Fruit fly (Drosophila melanogaster): ENCODE results near the gene CG7884.

dm6 chrX:19238613-19239012 is 18.2 kb downstream of the CG7884 start:
- TF ChIP-seq CG9139 (GFP tag; optimal IDR thresholded peaks at IDR 0.05) (no peak), Gug (GFP tag; IDR thresholded peaks at IDR 0.05) (no peak), pdm3 (GFP tag; optimal IDR thresholded peaks at IDR 0.05) (no peak), Hr39 (GFP tag; optimal IDR thresholded peaks at IDR 0.05) (no peak), CG15336 (GFP tag; IDR thresholded peaks at IDR 0.05) (no peak), CG4318 (GFP tag; optimal IDR thresholded peaks at IDR 0.05) (no peak), svp (GFP tag) (peak; percentile 91), net (GFP tag; optimal IDR thresholded peaks at IDR 0.05) (no peak)
